Fruit fly (Drosophila melanogaster): ENCODE results near the gene CG12204.

CG12204 gene

dm6 chrX:19498755-19499321 is 4.6 kb upstream of the CG12204 start (continued):
- TF ChIP-seq cas (GFP tag; IDR thresholded peaks at IDR 0.05) (no peak), CG13775 (GFP tag; optimal IDR thresholded peaks at IDR 0.05) (no peak), Doc3 (GFP tag; IDR thresholded peaks at IDR 0.05; ENCODE audit: partially characterized antibody) (no peak), dati (GFP tag; IDR thresholded peaks at IDR 0.05) (no peak), Asciz (GFP tag; optimal IDR thresholded peaks at IDR 0.05) (no peak), Poxn (GFP tag; IDR thresholded peaks at IDR 0.05) (no peak), CG5953 (GFP tag; IDR thresholded peaks at IDR 0.05) (no peak), Trl (optimal IDR thresholded peaks at IDR 0.05) (peak; percentile 16 to 52), Trl (GFP tag; optimal IDR thresholded peaks at IDR 0.05) (no peak), her (GFP tag; optimal IDR thresholded peaks at IDR 0.05) (peak; percentile 23), Optix (GFP tag; IDR thresholded peaks at IDR 0.05) (no peak), fu2 (GFP tag; optimal IDR thresholded peaks at IDR 0.05) (no peak), sr (GFP tag; IDR thresholded peaks at IDR 0.05) (no peak), CG2199 (GFP tag; IDR thresholded peaks at IDR 0.05) (no peak), D (optimal IDR thresholded peaks at IDR 0.05) (no peak), D (GFP tag; optimal IDR thresholded peaks at IDR 0.05) (no peak)

dm6 chrX:19497782-19498440 is 3.7 kb upstream of the CG12204 start:
- TF ChIP-seq CG4820 (GFP tag; optimal IDR thresholded peaks at IDR 0.05) = no peak
- no peak for TF ChIP-seq CG17612 (GFP tag; IDR thresholded peaks at IDR 0.05)
- TF ChIP-seq PHDP (tag; optimal IDR thresholded peaks at IDR 0.05) = no peak
- TF ChIP-seq az2 (GFP tag; optimal IDR thresholded peaks at IDR 0.05) = no peak
- peak; percentile 56; the same call in 2 of the 3 replicates for TF ChIP-seq row (GFP tag; IDR thresholded peaks at IDR 0.05)
- TF ChIP-seq so (GFP tag; IDR thresholded peaks at IDR 0.05) = peak; percentile 80; the same call in 2 of the 3 replicates
- no peak; the same call in 1 of the 2 replicates for TF ChIP-seq chm (GFP tag; IDR thresholded peaks at IDR 0.05)
- TF ChIP-seq CG1792 (GFP tag; optimal IDR thresholded peaks at IDR 0.05) = no peak
- TF ChIP-seq Hr3 (GFP tag; optimal IDR thresholded peaks at IDR 0.05) = no peak
- peak; percentile 63 for TF ChIP-seq CG9932 (GFP tag; IDR thresholded peaks at IDR 0.05)
- peak; percentile 10; the same call in 1 of the 2 replicates for TF ChIP-seq ranshi (GFP tag; IDR thresholded peaks at IDR 0.05)
- no peak for TF ChIP-seq btn (GFP tag; optimal IDR thresholded peaks at IDR 0.05)
- TF ChIP-seq Dp (GFP tag; optimal IDR thresholded peaks at IDR 0.05) = no peak
- TF ChIP-seq CG1529 (GFP tag; optimal IDR thresholded peaks at IDR 0.05) = no peak
- no peak for TF ChIP-seq Scr (GFP tag; IDR thresholded peaks at IDR 0.05; ENCODE audit: partially characterized antibody)
- no peak for TF ChIP-seq H2.0 (GFP tag; IDR thresholded peaks at IDR 0.05)
- TF ChIP-seq CG11696 (GFP tag; IDR thresholded peaks at IDR 0.05) = peak; percentile 57; the same call in 1 of the 2 replicates
- no peak for TF ChIP-seq ham (GFP tag; IDR thresholded peaks at IDR 0.05)
- peak; percentile 83; the same call in 2 of the 4 replicates for TF ChIP-seq chinmo (GFP tag; IDR thresholded peaks at IDR 0.05; ENCODE audit: partially characterized antibody)
- no peak for TF ChIP-seq CG18764 (GFP tag; optimal IDR thresholded peaks at IDR 0.05)
- TF ChIP-seq croc (GFP tag; conservative IDR thresholded peaks at IDR 0.05) = no peak
- no peak for TF ChIP-seq tup (GFP tag; optimal IDR thresholded peaks at IDR 0.05)
- TF ChIP-seq Lpt (GFP tag; optimal IDR thresholded peaks at IDR 0.05) = no peak
- TF ChIP-seq HmgD (GFP tag; optimal IDR thresholded peaks at IDR 0.05) = no peak
- TF ChIP-seq NfI (GFP tag; optimal IDR thresholded peaks at IDR 0.05) = peak; percentile 15
- TF ChIP-seq CG14965 (GFP tag; optimal IDR thresholded peaks at IDR 0.05; ENCODE audit: borderline replicate concordance) = no peak
- TF ChIP-seq unpg (GFP tag; optimal IDR thresholded peaks at IDR 0.05) = no peak
- TF ChIP-seq Meics (GFP tag; optimal IDR thresholded peaks at IDR 0.05) = peak; percentile 1
- no peak for TF ChIP-seq Hr39 (optimal IDR thresholded peaks at IDR 0.05)
- TF ChIP-seq Camta (GFP tag; optimal IDR thresholded peaks at IDR 0.05) = no peak
- TF ChIP-seq fd102C (GFP tag; optimal IDR thresholded peaks at IDR 0.05) = no peak
- peak; percentile 27 for TF ChIP-seq B-H2 (GFP tag; optimal IDR thresholded peaks at IDR 0.05)
- TF ChIP-seq CG3407 (GFP tag; optimal IDR thresholded peaks at IDR 0.05) = no peak
- no peak for TF ChIP-seq CG15073 (GFP tag; optimal IDR thresholded peaks at IDR 0.05)
- no peak for TF ChIP-seq Ets97D (GFP tag; optimal IDR thresholded peaks at IDR 0.05)

Data from whole organism, embryonic.